Fruit fly (Drosophila melanogaster) whole organism, pupa: Measurements from ENCODE around the gene Cep290.
A peak's percentile ranks its signal among the peaks of the same experiment; 100 is the strongest.

ENCODE experiments used
- CG10348 ChIP-seq: fragments of 200-800 bp; sonication (Bioruptor generic); IDR thresholded peaks from 2 replicates; pipeline ENCODE4 v1.3.6; 2022; ENCODE audit warnings: missing biosample characterization, missing genetic modification characterization
- CG12605 ChIP-seq: fragments of 200-800 bp; sonication (Bioruptor generic); IDR thresholded peaks from 2 replicates; pipeline ENCODE4 v1.3.6; 2022; ENCODE audit warnings: missing biosample characterization, missing genetic modification characterization
- CG13204 ChIP-seq: fragments of 200-800 bp; sonication (Bioruptor generic); optimal IDR thresholded peaks from 2 replicates; lab custom pipeline; 2018; ENCODE audit warnings: missing biosample characterization, mild to moderate bottlenecking, missing genetic modification characterization, moderate library complexity
- CG32121 ChIP-seq: fragments of 200-800 bp; sonication (Bioruptor generic); IDR thresholded peaks from 2 replicates; pipeline ENCODE4 v1.3.6; 2022; ENCODE audit warnings: missing biosample characterization, missing genetic modification characterization
- CG34367 ChIP-seq: fragments of 200-800 bp; sonication (Bioruptor generic); optimal IDR thresholded peaks from 2 replicates; lab custom pipeline; 2018; ENCODE audit warnings: missing biosample characterization, mild to moderate bottlenecking, missing genetic modification characterization
- CG8159 ChIP-seq: fragments of 200-800 bp; sonication (Bioruptor generic); optimal IDR thresholded peaks from 3 replicates; lab custom pipeline; 2018; ENCODE audit warnings: missing biosample characterization, mild to moderate bottlenecking, missing genetic modification characterization, moderate library complexity
- EcR ChIP-seq: fragments of 200-800 bp; sonication (Bioruptor generic); optimal IDR thresholded peaks from 3 replicates; lab custom pipeline; 2019; ENCODE audit warnings: missing biosample characterization, missing genetic modification characterization, mild to moderate bottlenecking, moderate library complexity, missing genetic modification reagents
- Ets98B ChIP-seq: fragments of 200-800 bp; sonication (Bioruptor generic); IDR thresholded peaks from 2 replicates; pipeline ENCODE4 v1.3.6; 2022; ENCODE audit warnings: missing biosample characterization, missing genetic modification characterization
- Pif1A ChIP-seq: fragments of 200-800 bp; sonication (Bioruptor generic); optimal IDR thresholded peaks from 3 replicates; lab custom pipeline; 2016; ENCODE audit warnings: missing biosample characterization, missing genetic modification characterization
- Pif1B ChIP-seq: fragments of 200-800 bp; sonication (Bioruptor generic); optimal IDR thresholded peaks from 3 replicates; lab custom pipeline; 2016; ENCODE audit warnings: missing biosample characterization, missing genetic modification characterization
- Snoo ChIP-seq: fragments of 200-800 bp; sonication (Bioruptor generic); optimal IDR thresholded peaks from 3 replicates; lab custom pipeline; 2017; ENCODE audit warnings: missing biosample characterization, mild to moderate bottlenecking, missing genetic modification characterization, inconsistent platforms
- rn ChIP-seq: fragments of 200-800 bp; sonication (Bioruptor generic); IDR thresholded peaks from 2 replicates; pipeline ENCODE4 v1.3.6; 2022; ENCODE audit warnings: missing biosample characterization, missing genetic modification characterization

dm6 chr3L:872389-872972 lies 28.8 kb downstream of the Cep290 start:
- TF ChIP-seq Snoo (tag; lab: Kevin White, UChicago) = peak; percentile 22
- 0 out of 2 replicates have a peak, but pooled peaks have one; percentile 8 for TF ChIP-seq Ets98B (GFP tag; lab: Robert Waterston, UW)
- TF ChIP-seq CG12605 (GFP tag; lab: Robert Waterston, UW) = no peak
- no peak for TF ChIP-seq EcR (GFP tag; lab: Kevin White, UChicago)
- TF ChIP-seq Pif1A (GFP tag; lab: Kevin White, UChicago) = peak; percentile 34
- TF ChIP-seq Pif1B (GFP tag; lab: Kevin White, UChicago) = no peak
- TF ChIP-seq CG34367 (tag; lab: Kevin White, UChicago) = peak; percentile 39
- TF ChIP-seq CG8159 (tag; lab: Kevin White, UChicago) = peak; percentile 36
- TF ChIP-seq CG10348 (GFP tag; lab: Robert Waterston, UW) = no peak
- TF ChIP-seq CG13204 = no peak
- TF ChIP-seq rn (GFP tag; lab: Robert Waterston, UW) = 0 out of 2 replicates have a peak, but pooled peaks have one; percentile 41
- peak; percentile 19; the same call in 1 of the 2 replicates for TF ChIP-seq CG32121 (GFP tag; lab: Robert Waterston, UW)
